Fruit fly (Drosophila melanogaster) whole organism, prepupa: Measurements from ENCODE around the gene CG7329.

Experiments
- CG11762 ChIP-seq: fragments of 200-800 bp; sonication (Bioruptor generic); optimal IDR thresholded peaks from 3 replicates; lab custom pipeline; 2016; ENCODE audit warnings: missing biosample characterization, missing genetic modification characterization; ENCODE audit not compliant: insufficient read depth
- CG11902 ChIP-seq: fragments of 200-800 bp; sonication (Bioruptor generic); optimal IDR thresholded peaks from 3 replicates; lab custom pipeline; 2016; ENCODE audit warnings: missing biosample characterization, missing genetic modification characterization
- CG6792 ChIP-seq: fragments of 200-800 bp; sonication (Bioruptor generic); optimal IDR thresholded peaks from 3 replicates; lab custom pipeline; 2016; ENCODE audit warnings: missing biosample characterization, missing genetic modification characterization
- Gug ChIP-seq: fragments of 200-800 bp; sonication (Bioruptor generic); IDR thresholded peaks from 2 replicates; pipeline ENCODE4 v1.3.6; 2022; ENCODE audit warnings: missing biosample characterization, missing genetic modification characterization
- net ChIP-seq: fragments of 200-800 bp; sonication (Bioruptor generic); optimal IDR thresholded peaks from 3 replicates; lab custom pipeline; 2016; ENCODE audit warnings: missing biosample characterization, missing genetic modification characterization
- ss ChIP-seq, 2 experiments: fragments of 200-800 bp; sonication (Bioruptor generic); optimal IDR thresholded peaks; 2 replicates in 1 of 2; 3 replicates in 1 of 2; lab custom pipeline; 2017 to 2018; ENCODE audit warnings: mild to moderate bottlenecking in 2 of 2, missing biosample characterization in 2 of 2, missing genetic modification characterization in 2 of 2, moderate library complexity in 1 of 2

dm6 chr2L:10603604-10604003 lies 34.7 kb downstream of the CG7329 start:
- no peak for TF ChIP-seq net (GFP tag; lab: Kevin White, UChicago)
- no peak for TF ChIP-seq ss (GFP tag; optimal IDR thresholded peaks at IDR 0.05; lab: Kevin White, UChicago)
- no peak for TF ChIP-seq CG11902 (GFP tag; lab: Kevin White, UChicago)
- no peak for TF ChIP-seq CG11762
- TF ChIP-seq CG6792 (GFP tag; lab: Kevin White, UChicago): no peak
- TF ChIP-seq Gug (GFP tag; lab: Robert Waterston, UW): no peak
